Fruit fly (Drosophila melanogaster) whole organism: ENCODE measurements around the gene Golgin84.

Experiments used
- CG8478 ChIP-seq: fragments of >200 bp; optimal IDR thresholded peaks from 2 replicates; lab custom pipeline; 2018; ENCODE audit warnings: inconsistent platforms
- Dll ChIP-seq: fragments of >200 bp; optimal IDR thresholded peaks from 2 replicates; lab custom pipeline; 2017
- pan ChIP-seq: fragments of >200 bp; optimal IDR thresholded peaks from 2 replicates; lab custom pipeline; 2017
- psq ChIP-seq: fragments of >200 bp; optimal IDR thresholded peaks from 2 replicates; lab custom pipeline; 2017
- usp ChIP-seq: fragments of >200 bp; optimal IDR thresholded peaks from 2 replicates; lab custom pipeline; 2017; ENCODE audit warnings: missing biosample characterization, missing genetic modification characterization, mixed read lengths

DNA sequence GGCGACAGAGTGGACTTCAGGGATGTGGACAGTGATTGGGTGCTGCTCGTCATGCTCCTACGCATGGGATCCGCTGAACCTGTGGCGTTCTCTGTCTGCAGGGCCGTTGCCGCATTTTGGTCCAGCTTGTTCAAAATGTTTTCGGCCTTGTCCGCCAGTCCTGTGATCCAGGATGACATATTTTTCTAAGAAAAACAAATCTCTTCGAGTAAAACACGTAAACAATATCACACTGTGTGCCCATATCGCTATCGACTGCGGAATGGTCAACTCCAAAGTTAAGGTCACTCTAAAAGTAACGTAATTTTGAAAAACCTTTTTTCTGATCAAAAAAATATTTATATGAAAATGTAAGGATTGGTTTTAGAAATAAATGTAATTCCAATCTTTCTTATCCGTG is at the start of gene Golgin84:
- TF ChIP-seq Dll (lab: Kevin White, UChicago) (no peak), psq (lab: Kevin White, UChicago) (no peak), usp (GFP tag; lab: Kevin White, UChicago) (no peak), CG8478 (lab: Kevin White, UChicago) (no peak), pan (lab: Kevin White, UChicago) (no peak)
